Worm (Caenorhabditis elegans) whole organism, late embryonic: ENCODE measurements around the gene K08E4.2.

Experiments used
- F13H6.1 ChIP-seq: sonication (generic microtip); optimal IDR thresholded peaks from 2 replicates; lab custom pipeline; 2016; ENCODE audit warnings: missing genetic modification characterization, missing compliant biosample characterization
- T23F11.4 ChIP-seq: fragments of 200-800 bp; sonication (Bioruptor generic); optimal IDR thresholded peaks from 2 replicates; lab custom pipeline; 2018; ENCODE audit warnings: mild to moderate bottlenecking, missing genetic modification characterization, missing compliant biosample characterization
- ets-4 ChIP-seq: sonication (generic microtip); optimal IDR thresholded peaks from 2 replicates; lab custom pipeline; 2016; ENCODE audit warnings: missing genetic modification characterization, missing compliant biosample characterization
- hlh-13 ChIP-seq: fragments of 200-800 bp; sonication (Bioruptor generic); optimal IDR thresholded peaks from 2 replicates; lab custom pipeline; 2018; ENCODE audit warnings: mild to moderate bottlenecking, missing genetic modification characterization, missing compliant biosample characterization
- hlh-30 ChIP-seq: sonication (generic microtip); optimal IDR thresholded peaks from 2 replicates; lab custom pipeline; 2017; ENCODE audit warnings: antibody characterized with exemption, missing genetic modification characterization, missing compliant biosample characterization; ENCODE audit not compliant: insufficient read depth
- hlh-6 ChIP-seq: sonication (generic microtip); optimal IDR thresholded peaks from 2 replicates; lab custom pipeline; 2016; ENCODE audit warnings: missing genotype, missing genetic modification characterization, missing compliant biosample characterization
- odd-2 ChIP-seq: sonication (generic microtip); optimal IDR thresholded peaks from 2 replicates; lab custom pipeline; 2017; ENCODE audit warnings: antibody characterized with exemption, mild to moderate bottlenecking, missing genetic modification characterization, missing compliant biosample characterization
- pqm-1 ChIP-seq: sonication (generic microtip); optimal IDR thresholded peaks from 2 replicates; lab custom pipeline; 2016; ENCODE audit warnings: missing genetic modification characterization, missing compliant biosample characterization
- syd-9 ChIP-seq: sonication (generic microtip); optimal IDR thresholded peaks from 2 replicates; lab custom pipeline; 2016; ENCODE audit warnings: mild to moderate bottlenecking, missing genetic modification characterization, moderate library complexity, missing compliant biosample characterization
- tbx-2 ChIP-seq: sonication (generic microtip); optimal IDR thresholded peaks from 2 replicates; lab custom pipeline; 2016; ENCODE audit warnings: missing genetic modification characterization, missing compliant biosample characterization

DNA sequence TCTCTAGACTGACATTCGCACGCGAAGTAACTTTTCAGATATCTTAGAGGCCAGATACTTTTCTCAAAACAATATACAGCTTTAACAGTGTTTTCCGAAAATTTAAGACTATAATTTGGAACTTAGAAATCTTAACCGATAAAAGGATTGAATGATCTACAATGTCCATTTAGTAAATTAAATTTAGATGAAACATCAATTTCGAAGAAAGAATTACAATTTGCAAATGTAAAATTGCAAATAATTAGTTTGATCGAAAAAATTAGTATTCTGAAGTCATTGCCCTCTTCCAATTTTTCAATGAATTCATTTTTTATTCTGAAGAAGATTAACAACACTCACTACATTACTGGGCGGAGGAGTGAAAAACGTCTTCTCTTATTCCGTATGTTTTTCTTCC, 12.1 kb upstream of the K08E4.2 start, which contains the start of gene bath-37:
- TF ChIP-seq hlh-30 (tag; lab: Kevin White, UChicago) (no peak), F13H6.1 (tag; lab: Kevin White, UChicago) (no peak), T23F11.4 (GFP tag; lab: Kevin White, UChicago) (no peak), syd-9 (no peak), odd-2 (no peak), hlh-13 (no peak), ets-4 (tag; lab: Kevin White, UChicago) (no peak), hlh-6 (no peak), pqm-1 (tag; lab: Kevin White, UChicago) (no peak), tbx-2 (no peak)
